Fruit fly (Drosophila melanogaster): ENCODE measurements around the gene RpS6.
A peak's percentile ranks its signal among the peaks of the same experiment; 100 is the strongest.

Gene RpS6

dm6 chrX:7920081-7920688, 19.1 kb upstream of the RpS6 start, which contains the start of the genes hdm and Ykt6 (continued):
- peak; percentile 5 for TF ChIP-seq Elba2 (GFP tag; optimal IDR thresholded peaks at IDR 0.05)
- TF ChIP-seq esg (GFP tag; conservative IDR thresholded peaks at IDR 0.05) = peak; percentile 65
- TF ChIP-seq D (optimal IDR thresholded peaks at IDR 0.05) = no peak
- TF ChIP-seq D (GFP tag; optimal IDR thresholded peaks at IDR 0.05) = peak; percentile 48
- no peak for TF ChIP-seq CG4707 (GFP tag; optimal IDR thresholded peaks at IDR 0.05)
- peak; percentile 70 for TF ChIP-seq Spps (tag; optimal IDR thresholded peaks at IDR 0.05)
- TF ChIP-seq CG4282 (GFP tag; optimal IDR thresholded peaks at IDR 0.05) = peak; percentile 70
- peak; percentile 64 for TF ChIP-seq slou (GFP tag; optimal IDR thresholded peaks at IDR 0.05)
- no peak for TF ChIP-seq ab (GFP tag; optimal IDR thresholded peaks at IDR 0.05)
- TF ChIP-seq sqz (GFP tag; optimal IDR thresholded peaks at IDR 0.05) = no peak
- TF ChIP-seq sna (GFP tag; IDR thresholded peaks at IDR 0.05; ENCODE audit: partially characterized antibody) = peak; percentile 97
- TF ChIP-seq Jarid2 (GFP tag; optimal IDR thresholded peaks at IDR 0.05) = no peak
- peak; percentile 31 for TF ChIP-seq D19B (GFP tag; optimal IDR thresholded peaks at IDR 0.05)
- TF ChIP-seq CG12104 (GFP tag; optimal IDR thresholded peaks at IDR 0.05) = peak; percentile 51
- peak; percentile 70 for TF ChIP-seq HmgD (GFP tag; optimal IDR thresholded peaks at IDR 0.05)
- TF ChIP-seq gcm2 (GFP tag; optimal IDR thresholded peaks at IDR 0.05) = no peak
- TF ChIP-seq az2 (GFP tag; optimal IDR thresholded peaks at IDR 0.05) = peak; percentile 77
- peak; percentile 76 for TF ChIP-seq CG13775 (GFP tag; optimal IDR thresholded peaks at IDR 0.05)
- peak; percentile 85 for TF ChIP-seq zfh1 (GFP tag; IDR thresholded peaks at IDR 0.05)
- TF ChIP-seq rib (GFP tag; IDR thresholded peaks at IDR 0.05) = peak; percentile 78; the same call in 1 of the 2 replicates
- peak; percentile 90 for TF ChIP-seq lilli (GFP tag; optimal IDR thresholded peaks at IDR 0.05)
- peak; percentile 63 for TF ChIP-seq NfI (GFP tag; optimal IDR thresholded peaks at IDR 0.05)
- peak; percentile 74 for TF ChIP-seq ems (GFP tag; optimal IDR thresholded peaks at IDR 0.05)
- peak; percentile 51 for TF ChIP-seq wek (GFP tag; optimal IDR thresholded peaks at IDR 0.05)
- TF ChIP-seq Nf-YC (tag; optimal IDR thresholded peaks at IDR 0.05) = peak; percentile 61
- TF ChIP-seq CG17612 (GFP tag; IDR thresholded peaks at IDR 0.05) = peak; percentile 62
- TF ChIP-seq CG11093 (GFP tag; IDR thresholded peaks at IDR 0.05) = peak; percentile 68
- peak; percentile 56; the same call in 1 of the 2 replicates for TF ChIP-seq CG16779 (GFP tag; IDR thresholded peaks at IDR 0.05)
- TF ChIP-seq sim (GFP tag; IDR thresholded peaks at IDR 0.05) = peak; percentile 73
- TF ChIP-seq tin (GFP tag; optimal IDR thresholded peaks at IDR 0.05) = peak; percentile 83
- TF ChIP-seq h (optimal IDR thresholded peaks at IDR 0.05) = no peak
- no peak for TF ChIP-seq ftz-f1 (GFP tag; optimal IDR thresholded peaks at IDR 0.05)
- TF ChIP-seq CG10565 (GFP tag; optimal IDR thresholded peaks at IDR 0.05) = no peak
- TF ChIP-seq CG14965 (GFP tag; optimal IDR thresholded peaks at IDR 0.05; ENCODE audit: borderline replicate concordance) = peak; percentile 39
- TF ChIP-seq CG1603 (tag; optimal IDR thresholded peaks at IDR 0.05) = peak; percentile 91
- peak; percentile 87; the same call in 3 of the 4 replicates for TF ChIP-seq chinmo (GFP tag; IDR thresholded peaks at IDR 0.05; ENCODE audit: partially characterized antibody)
- no peak for TF ChIP-seq dmrt99B (tag; optimal IDR thresholded peaks at IDR 0.05)
- TF ChIP-seq kni (GFP tag; optimal IDR thresholded peaks at IDR 0.05) = no peak
- peak; percentile 62 for TF ChIP-seq wor (GFP tag; IDR thresholded peaks at IDR 0.05)
- TF ChIP-seq pho (GFP tag; optimal IDR thresholded peaks at IDR 0.05) = peak; percentile 76
- peak; percentile 61 for TF ChIP-seq Mes4 (GFP tag; optimal IDR thresholded peaks at IDR 0.05)
- peak; percentile 29 for TF ChIP-seq scrt (GFP tag; optimal IDR thresholded peaks at IDR 0.05)
- no peak; the same call in 2 of the 3 replicates for TF ChIP-seq CG17361 (GFP tag; IDR thresholded peaks at IDR 0.05)
- TF ChIP-seq CG10209 (GFP tag; optimal IDR thresholded peaks at IDR 0.05) = peak; percentile 75
- peak; percentile 83 for TF ChIP-seq B-H2 (GFP tag; optimal IDR thresholded peaks at IDR 0.05)
- TF ChIP-seq CG1647 (GFP tag; optimal IDR thresholded peaks at IDR 0.05) = peak; percentile 72
- TF ChIP-seq Ets97D (GFP tag; optimal IDR thresholded peaks at IDR 0.05) = peak; percentile 73
- TF ChIP-seq ci (GFP tag; IDR thresholded peaks at IDR 0.05) = peak; percentile 81; the same call in 1 of the 3 replicates
- no peak for TF ChIP-seq ham (GFP tag; IDR thresholded peaks at IDR 0.05)
- TF ChIP-seq Hr78 (GFP tag; optimal IDR thresholded peaks at IDR 0.05) = no peak
- TF ChIP-seq Kr (GFP tag; optimal IDR thresholded peaks at IDR 0.05) = no peak

All from whole organism, embryonic.